Fruit fly (Drosophila melanogaster): ENCODE measurements around the gene GluRIIB.

The GluRIIB gene

DNA sequence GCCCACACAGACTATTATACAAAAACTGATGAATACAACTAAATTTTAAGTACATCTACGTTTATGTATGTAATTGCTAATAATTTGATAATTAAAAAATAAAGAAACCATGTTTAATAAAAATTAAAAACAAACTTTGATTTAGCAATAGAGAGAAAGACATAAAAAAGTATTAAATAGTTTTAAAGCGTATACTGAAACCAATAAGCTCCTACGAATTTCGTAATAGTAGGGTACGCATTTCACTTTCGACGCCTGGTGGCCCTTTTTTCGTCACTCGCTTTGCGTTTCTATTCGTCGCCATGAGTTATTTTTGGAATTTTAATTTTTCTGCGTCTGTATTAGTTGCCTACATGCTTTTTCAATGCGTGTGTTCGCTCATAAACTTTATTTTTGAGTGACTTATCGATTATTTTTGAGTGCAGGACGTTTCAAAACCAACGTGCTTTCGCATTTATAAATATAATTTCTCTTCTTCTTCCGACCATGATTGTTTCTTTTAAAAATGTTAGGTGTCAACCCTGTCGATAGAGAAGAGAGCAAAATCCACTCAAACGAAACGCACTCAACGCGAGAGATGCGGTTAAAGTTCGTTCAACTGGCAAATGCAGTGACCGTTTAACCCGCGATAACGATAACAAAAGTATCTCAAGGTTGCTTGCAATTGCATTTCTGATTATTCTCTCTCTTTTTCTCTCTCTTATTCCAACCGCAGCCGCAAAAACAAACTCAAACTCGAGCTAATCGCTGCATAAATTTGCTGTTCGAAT, 12.4 kb upstream of the GluRIIB start, which contains the start of gene Oscillin (continued):
- TF ChIP-seq so (GFP tag; IDR thresholded peaks at IDR 0.05), result peak; percentile 63; the same call in 1 of the 3 replicates
- TF ChIP-seq lilli (GFP tag; optimal IDR thresholded peaks at IDR 0.05), result peak; percentile 57
- no peak for TF ChIP-seq CG8478 (optimal IDR thresholded peaks at IDR 0.05)
- TF ChIP-seq CG8290 (GFP tag; optimal IDR thresholded peaks at IDR 0.05), result peak; percentile 41
- TF ChIP-seq CG8290 (tag; optimal IDR thresholded peaks at IDR 0.05), result peak in 1 of 2 experiments; percentile 5
- peak; percentile 32; the same call in 1 of the 2 replicates for TF ChIP-seq inv (GFP tag; IDR thresholded peaks at IDR 0.05; ENCODE audit: partially characterized antibody)
- TF ChIP-seq stc (GFP tag; IDR thresholded peaks at IDR 0.05), result peak; percentile 94
- peak; percentile 77 for TF ChIP-seq CG2875 (GFP tag; optimal IDR thresholded peaks at IDR 0.05)
- TF ChIP-seq CG18619 (GFP tag; optimal IDR thresholded peaks at IDR 0.05), result peak; percentile 49
- TF ChIP-seq prd (optimal IDR thresholded peaks at IDR 0.05), result no peak
- peak; percentile 79 for TF ChIP-seq prd (GFP tag; IDR thresholded peaks at IDR 0.05)
- TF ChIP-seq CG7745 (tag; optimal IDR thresholded peaks at IDR 0.05), result peak; percentile 93
- 0 out of 3 replicates have a peak, but pooled peaks have one; percentile 69 for TF ChIP-seq CG11093 (GFP tag; IDR thresholded peaks at IDR 0.05)
- peak; percentile 53 for TF ChIP-seq CG12155 (GFP tag; optimal IDR thresholded peaks at IDR 0.05)
- TF ChIP-seq zen (tag; optimal IDR thresholded peaks at IDR 0.05), result no peak
- TF ChIP-seq ftz-f1 (GFP tag; optimal IDR thresholded peaks at IDR 0.05), result no peak
- TF ChIP-seq ranshi (GFP tag; IDR thresholded peaks at IDR 0.05), result peak; percentile 83
- peak; percentile 73 for TF ChIP-seq kay (GFP tag; optimal IDR thresholded peaks at IDR 0.05)
- TF ChIP-seq Hmr (GFP tag; optimal IDR thresholded peaks at IDR 0.05), result no peak
- TF ChIP-seq CG32767 (GFP tag; IDR thresholded peaks at IDR 0.05), result peak; percentile 78
- peak; percentile 77 for TF ChIP-seq CG7372 (GFP tag; IDR thresholded peaks at IDR 0.05)
- no peak for TF ChIP-seq gcm2 (GFP tag; optimal IDR thresholded peaks at IDR 0.05)
- peak; percentile 72; the same call in 2 of the 3 replicates for TF ChIP-seq croc (GFP tag; conservative IDR thresholded peaks at IDR 0.05)
- TF ChIP-seq CG13894 (tag; optimal IDR thresholded peaks at IDR 0.05), result peak; percentile 71
- TF ChIP-seq sim (GFP tag; IDR thresholded peaks at IDR 0.05), result peak; percentile 71
- no peak; the same call in 1 of the 2 replicates for TF ChIP-seq Ravus (GFP tag; IDR thresholded peaks at IDR 0.05)
- peak; percentile 47 for TF ChIP-seq Max (GFP tag; optimal IDR thresholded peaks at IDR 0.05)
- peak; percentile 72 for TF ChIP-seq H15 (GFP tag; IDR thresholded peaks at IDR 0.05)
- peak; percentile 45; the same call in 2 of the 3 replicates for TF ChIP-seq Doc3 (GFP tag; IDR thresholded peaks at IDR 0.05; ENCODE audit: partially characterized antibody)
- TF ChIP-seq CG2889 (GFP tag; IDR thresholded peaks at IDR 0.05), result no peak
- no peak for TF ChIP-seq Myb (GFP tag; optimal IDR thresholded peaks at IDR 0.05)
- peak; percentile 94 for TF ChIP-seq CG10274 (GFP tag; optimal IDR thresholded peaks at IDR 0.05)
- TF ChIP-seq CG10267 (tag; optimal IDR thresholded peaks at IDR 0.05), result peak; percentile 83
- peak; percentile 84 for TF ChIP-seq Spps (tag; optimal IDR thresholded peaks at IDR 0.05)
- TF ChIP-seq HmgD (GFP tag; optimal IDR thresholded peaks at IDR 0.05), result no peak
- TF ChIP-seq unc-4 (GFP tag; IDR thresholded peaks at IDR 0.05; ENCODE audit: partially characterized antibody), result 0 out of 2 replicates have a peak, but pooled peaks have one; percentile 43
- TF ChIP-seq CG3726 (GFP tag; IDR thresholded peaks at IDR 0.05), result no peak
- peak; percentile 43; the same call in 1 of the 2 replicates for TF ChIP-seq CG3847 (GFP tag; IDR thresholded peaks at IDR 0.05)
- peak; percentile 66 for TF ChIP-seq CG15011 (GFP tag; optimal IDR thresholded peaks at IDR 0.05)
- TF ChIP-seq dan (GFP tag; IDR thresholded peaks at IDR 0.05), result no peak
- TF ChIP-seq Dp (GFP tag; optimal IDR thresholded peaks at IDR 0.05), result no peak
- no peak for TF ChIP-seq en (GFP tag; optimal IDR thresholded peaks at IDR 0.05)
- peak; percentile 79 for TF ChIP-seq Bteb2 (GFP tag; optimal IDR thresholded peaks at IDR 0.05)
- no peak for TF ChIP-seq h (optimal IDR thresholded peaks at IDR 0.05)
- peak; percentile 87 for TF ChIP-seq Fer1 (GFP tag; optimal IDR thresholded peaks at IDR 0.05)
- no peak for TF ChIP-seq wek (GFP tag; optimal IDR thresholded peaks at IDR 0.05)
- TF ChIP-seq CG16815 (GFP tag; optimal IDR thresholded peaks at IDR 0.05), result peak; percentile 18
- no peak for TF ChIP-seq Hand (GFP tag; optimal IDR thresholded peaks at IDR 0.05)
- no peak for TF ChIP-seq pnt (GFP tag; optimal IDR thresholded peaks at IDR 0.05)
- TF ChIP-seq CG3163 (GFP tag; optimal IDR thresholded peaks at IDR 0.05), result no peak
- TF ChIP-seq CG3838 (GFP tag; optimal IDR thresholded peaks at IDR 0.05), result peak; percentile 8

Data from whole organism, embryonic.